1 fruit fly cellular context compared by ENCODE assay signal in genomic region chr3L:5807370-5808100, dm6.
TF ChIP-seq lines count a peak whose summit lies in the region.

No protein-coding gene starts in this region.

TF ChIP-seq in whole organism, embryonic, 481 proteins besides CTCF, POLR2A, EP300 and RAD21 (continued from another document and continues in another):
- no peak for TF ChIP-seq gsb-n (tag; optimal IDR thresholded peaks at IDR 0.05; lab: Kevin White, UChicago)
- no peak for TF ChIP-seq CG14441 (GFP tag; IDR thresholded peaks at IDR 0.05; lab: Robert Waterston, UW)
- TF ChIP-seq CG13123 (GFP tag; optimal IDR thresholded peaks at IDR 0.05; lab: Kevin White, UChicago): no peak
- no peak for TF ChIP-seq CG2129 (GFP tag; IDR thresholded peaks at IDR 0.05; lab: Robert Waterston, UW; ENCODE audit: partially characterized antibody)
- TF ChIP-seq Sox102F (GFP tag; optimal IDR thresholded peaks at IDR 0.05; lab: Kevin White, UChicago): no peak
- TF ChIP-seq mirr (GFP tag; optimal IDR thresholded peaks at IDR 0.05; lab: Kevin White, UChicago): no peak
- peak; percentile 48 for TF ChIP-seq lab (GFP tag; optimal IDR thresholded peaks at IDR 0.05; lab: Kevin White, UChicago)
- no peak for TF ChIP-seq h (optimal IDR thresholded peaks at IDR 0.05; lab: Kevin White, UChicago)
- TF ChIP-seq GATAe (GFP tag; conservative IDR thresholded peaks at IDR 0.05; lab: Robert Waterston, UW): no peak
- TF ChIP-seq CG1602 (GFP tag; optimal IDR thresholded peaks at IDR 0.05; lab: Kevin White, UChicago): no peak
- TF ChIP-seq sisA (GFP tag; IDR thresholded peaks at IDR 0.05; lab: Robert Waterston, UW): no peak
- TF ChIP-seq zf30C (GFP tag; optimal IDR thresholded peaks at IDR 0.05; lab: Kevin White, UChicago): no peak
- no peak for TF ChIP-seq CG10321 (GFP tag; IDR thresholded peaks at IDR 0.05; lab: Robert Waterston, UW)
- peak; percentile 61 for TF ChIP-seq Fer1 (GFP tag; optimal IDR thresholded peaks at IDR 0.05; lab: Kevin White, UChicago)
- TF ChIP-seq bab2 (GFP tag; optimal IDR thresholded peaks at IDR 0.05; lab: Kevin White, UChicago): no peak
- no peak for TF ChIP-seq CG10274 (GFP tag; optimal IDR thresholded peaks at IDR 0.05; lab: Kevin White, UChicago)
- TF ChIP-seq fd3F (GFP tag; optimal IDR thresholded peaks at IDR 0.05; lab: Kevin White, UChicago): no peak
- no peak for TF ChIP-seq Asciz (GFP tag; optimal IDR thresholded peaks at IDR 0.05; lab: Kevin White, UChicago)
- TF ChIP-seq cad (GFP tag; optimal IDR thresholded peaks at IDR 0.05; lab: Kevin White, UChicago): no peak
- no peak for TF ChIP-seq bowl (GFP tag; IDR thresholded peaks at IDR 0.05; lab: Robert Waterston, UW)
- no peak for TF ChIP-seq gce (GFP tag; IDR thresholded peaks at IDR 0.05; lab: Robert Waterston, UW)
- TF ChIP-seq CG1529 (GFP tag; optimal IDR thresholded peaks at IDR 0.05; lab: Kevin White, UChicago): no peak
- no peak for TF ChIP-seq CG4404 (GFP tag; IDR thresholded peaks at IDR 0.05; lab: Robert Waterston, UW)
- no peak for TF ChIP-seq CG7786 (GFP tag; optimal IDR thresholded peaks at IDR 0.05; lab: Kevin White, UChicago)
- TF ChIP-seq grn (GFP tag; optimal IDR thresholded peaks at IDR 0.05; lab: Kevin White, UChicago): peak; percentile 39
- TF ChIP-seq CG4854 (GFP tag; optimal IDR thresholded peaks at IDR 0.05; lab: Kevin White, UChicago): no peak
- TF ChIP-seq CG17359 (tag; optimal IDR thresholded peaks at IDR 0.05; lab: Kevin White, UChicago): peak; percentile 1
- no peak for TF ChIP-seq CG13624 (GFP tag; optimal IDR thresholded peaks at IDR 0.05; lab: Kevin White, UChicago)
- no peak for TF ChIP-seq Dip3 (GFP tag; optimal IDR thresholded peaks at IDR 0.05; lab: Kevin White, UChicago)
- TF ChIP-seq lola (GFP tag; optimal IDR thresholded peaks at IDR 0.05; lab: Kevin White, UChicago): no peak
- no peak for TF ChIP-seq CG6791 (GFP tag; IDR thresholded peaks at IDR 0.05; lab: Robert Waterston, UW; ENCODE audit: partially characterized antibody)
- TF ChIP-seq shn (GFP tag; optimal IDR thresholded peaks at IDR 0.05; lab: Kevin White, UChicago): no peak
- TF ChIP-seq row (GFP tag; IDR thresholded peaks at IDR 0.05; lab: Robert Waterston, UW): no peak
- TF ChIP-seq MTF-1 (GFP tag; optimal IDR thresholded peaks at IDR 0.05; lab: Kevin White, UChicago; ENCODE audit: borderline replicate concordance): no peak
- TF ChIP-seq Mrtf (GFP tag; IDR thresholded peaks at IDR 0.05; lab: Robert Waterston, UW): no peak
- no peak for TF ChIP-seq gem (tag; optimal IDR thresholded peaks at IDR 0.05; lab: Kevin White, UChicago)
- TF ChIP-seq H2.0 (GFP tag; IDR thresholded peaks at IDR 0.05; lab: Robert Waterston, UW): no peak
- TF ChIP-seq ato (GFP tag; IDR thresholded peaks at IDR 0.05; lab: Robert Waterston, UW; ENCODE audit: partially characterized antibody): no peak
- no peak; the same call in 1 of the 2 replicates for TF ChIP-seq CG5953 (GFP tag; IDR thresholded peaks at IDR 0.05; lab: Robert Waterston, UW)
- TF ChIP-seq zfh1 (GFP tag; IDR thresholded peaks at IDR 0.05; lab: Robert Waterston, UW): no peak
- no peak for TF ChIP-seq cas (GFP tag; IDR thresholded peaks at IDR 0.05; lab: Robert Waterston, UW)
- no peak for TF ChIP-seq dan (GFP tag; IDR thresholded peaks at IDR 0.05; lab: Robert Waterston, UW)
- no peak for TF ChIP-seq Hmx (GFP tag; optimal IDR thresholded peaks at IDR 0.05; lab: Kevin White, UChicago)
- TF ChIP-seq CG4707 (GFP tag; optimal IDR thresholded peaks at IDR 0.05; lab: Kevin White, UChicago): no peak
- no peak for TF ChIP-seq hkb (optimal IDR thresholded peaks at IDR 0.05; lab: Kevin White, UChicago)
- TF ChIP-seq hkb (GFP tag; IDR thresholded peaks at IDR 0.05; lab: Robert Waterston, UW): peak; percentile 31; the same call in 1 of the 2 replicates
- no peak for TF ChIP-seq CG9609 (GFP tag; optimal IDR thresholded peaks at IDR 0.05; lab: Kevin White, UChicago)
- TF ChIP-seq wdn (GFP tag; IDR thresholded peaks at IDR 0.05; lab: Robert Waterston, UW): no peak
- TF ChIP-seq NC2α (GFP tag; optimal IDR thresholded peaks at IDR 0.05; lab: Kevin White, UChicago): no peak
- peak; percentile 50 for TF ChIP-seq CG6813 (GFP tag; optimal IDR thresholded peaks at IDR 0.05; lab: Kevin White, UChicago)
- TF ChIP-seq pho (GFP tag; optimal IDR thresholded peaks at IDR 0.05; lab: Kevin White, UChicago): no peak
- no peak for TF ChIP-seq trh (GFP tag; optimal IDR thresholded peaks at IDR 0.05; lab: Kevin White, UChicago)
- no peak for TF ChIP-seq ems (GFP tag; optimal IDR thresholded peaks at IDR 0.05; lab: Kevin White, UChicago)
- no peak for TF ChIP-seq CG11695 (GFP tag; IDR thresholded peaks at IDR 0.05; lab: Robert Waterston, UW)
- TF ChIP-seq Jarid2 (GFP tag; optimal IDR thresholded peaks at IDR 0.05; lab: Kevin White, UChicago): no peak
- no peak for TF ChIP-seq CG11696 (GFP tag; IDR thresholded peaks at IDR 0.05; lab: Robert Waterston, UW)
- TF ChIP-seq D19A (tag; optimal IDR thresholded peaks at IDR 0.05; lab: Kevin White, UChicago): no peak
- TF ChIP-seq CG2116 (GFP tag; optimal IDR thresholded peaks at IDR 0.05; lab: Kevin White, UChicago): no peak
- no peak for TF ChIP-seq HmgD (GFP tag; optimal IDR thresholded peaks at IDR 0.05; lab: Kevin White, UChicago)
- TF ChIP-seq amos (GFP tag; IDR thresholded peaks at IDR 0.05; lab: Robert Waterston, UW; ENCODE audit: partially characterized antibody): no peak
- no peak for TF ChIP-seq MBD-R2 (GFP tag; IDR thresholded peaks at IDR 0.05; lab: Robert Waterston, UW)
- 0 out of 2 replicates have a peak, but pooled peaks have one; percentile 10 for TF ChIP-seq CG4360 (GFP tag; IDR thresholded peaks at IDR 0.05; lab: Robert Waterston, UW)
- TF ChIP-seq dmrt11E (tag; optimal IDR thresholded peaks at IDR 0.05; lab: Kevin White, UChicago): no peak
- no peak for TF ChIP-seq CG8089 (GFP tag; optimal IDR thresholded peaks at IDR 0.05; lab: Kevin White, UChicago)
- no peak for TF ChIP-seq HLH3B (GFP tag; IDR thresholded peaks at IDR 0.05; lab: Robert Waterston, UW)
- no peak for TF ChIP-seq Ptx1 (GFP tag; IDR thresholded peaks at IDR 0.05; lab: Robert Waterston, UW)
- TF ChIP-seq CG15269 (tag; optimal IDR thresholded peaks at IDR 0.05; lab: Kevin White, UChicago): no peak
- TF ChIP-seq slp2 (GFP tag; optimal IDR thresholded peaks at IDR 0.05; lab: Kevin White, UChicago): no peak
- TF ChIP-seq Deaf1 (tag; optimal IDR thresholded peaks at IDR 0.05; lab: Kevin White, UChicago): no peak
- no peak for TF ChIP-seq NfI (GFP tag; optimal IDR thresholded peaks at IDR 0.05; lab: Kevin White, UChicago)
- no peak for TF ChIP-seq CG17829 (tag; optimal IDR thresholded peaks at IDR 0.05; lab: Kevin White, UChicago)
- no peak for TF ChIP-seq Tbp (GFP tag; optimal IDR thresholded peaks at IDR 0.05; lab: Kevin White, UChicago)
- TF ChIP-seq dimm (GFP tag; IDR thresholded peaks at IDR 0.05; lab: Robert Waterston, UW): no peak
- no peak for TF ChIP-seq MESR4 (GFP tag; optimal IDR thresholded peaks at IDR 0.05; lab: Kevin White, UChicago)
- TF ChIP-seq nerfin-1 (tag; optimal IDR thresholded peaks at IDR 0.05; lab: Kevin White, UChicago): no peak
- no peak for TF ChIP-seq al (GFP tag; IDR thresholded peaks at IDR 0.05; lab: Robert Waterston, UW)
- TF ChIP-seq pros (GFP tag; optimal IDR thresholded peaks at IDR 0.05; lab: Kevin White, UChicago): no peak
- TF ChIP-seq CG10565 (GFP tag; optimal IDR thresholded peaks at IDR 0.05; lab: Kevin White, UChicago): no peak
- no peak for TF ChIP-seq Spps (tag; optimal IDR thresholded peaks at IDR 0.05; lab: Kevin White, UChicago)
- no peak for TF ChIP-seq sc (optimal IDR thresholded peaks at IDR 0.05; lab: Kevin White, UChicago)
- TF ChIP-seq sc (GFP tag; optimal IDR thresholded peaks at IDR 0.05; lab: Kevin White, UChicago): no peak
- no peak for TF ChIP-seq CG8359 (GFP tag; optimal IDR thresholded peaks at IDR 0.05; lab: Kevin White, UChicago; ENCODE audit: borderline replicate concordance)
- TF ChIP-seq CG3847 (GFP tag; IDR thresholded peaks at IDR 0.05; lab: Robert Waterston, UW): no peak
- no peak for TF ChIP-seq CG11504 (tag; optimal IDR thresholded peaks at IDR 0.05; lab: Kevin White, UChicago)
- no peak for TF ChIP-seq Chrac-16 (GFP tag; optimal IDR thresholded peaks at IDR 0.05; lab: Kevin White, UChicago)
- 0 out of 2 replicates have a peak, but pooled peaks have one; percentile 43 for TF ChIP-seq Rfx (GFP tag; IDR thresholded peaks at IDR 0.05; lab: Robert Waterston, UW)
- no peak for TF ChIP-seq CG2120 (GFP tag; optimal IDR thresholded peaks at IDR 0.05; lab: Kevin White, UChicago)
- TF ChIP-seq CG7372 (GFP tag; IDR thresholded peaks at IDR 0.05; lab: Robert Waterston, UW): no peak
- no peak for TF ChIP-seq CG12769 (tag; optimal IDR thresholded peaks at IDR 0.05; lab: Kevin White, UChicago)
- TF ChIP-seq lmd (GFP tag; IDR thresholded peaks at IDR 0.05; lab: Robert Waterston, UW): 0 out of 2 replicates have a peak, but pooled peaks have one; percentile 13
- no peak for TF ChIP-seq CG1832 (GFP tag; optimal IDR thresholded peaks at IDR 0.05; lab: Kevin White, UChicago)
- no peak for TF ChIP-seq Kr (GFP tag; optimal IDR thresholded peaks at IDR 0.05; lab: Kevin White, UChicago)
- TF ChIP-seq CG18599 (GFP tag; optimal IDR thresholded peaks at IDR 0.05; lab: Kevin White, UChicago): peak; percentile 45
- TF ChIP-seq Hr78 (GFP tag; optimal IDR thresholded peaks at IDR 0.05; lab: Kevin White, UChicago): no peak
- TF ChIP-seq CG42726 (GFP tag; IDR thresholded peaks at IDR 0.05; lab: Robert Waterston, UW; ENCODE audit: partially characterized antibody): no peak
- TF ChIP-seq Side (GFP tag; optimal IDR thresholded peaks at IDR 0.05; lab: Kevin White, UChicago): no peak
- no peak for TF ChIP-seq ftz-f1 (GFP tag; optimal IDR thresholded peaks at IDR 0.05; lab: Kevin White, UChicago)
- TF ChIP-seq eve (GFP tag; optimal IDR thresholded peaks at IDR 0.05; lab: Kevin White, UChicago): no peak
- peak; percentile 60 for TF ChIP-seq Drgx (GFP tag; IDR thresholded peaks at IDR 0.05; lab: Robert Waterston, UW)
- TF ChIP-seq zen2 (GFP tag; IDR thresholded peaks at IDR 0.05; lab: Robert Waterston, UW; ENCODE audit: partially characterized antibody): no peak
- TF ChIP-seq CG9797 (GFP tag; optimal IDR thresholded peaks at IDR 0.05; lab: Kevin White, UChicago): no peak
- TF ChIP-seq sd (tag; optimal IDR thresholded peaks at IDR 0.05; lab: Kevin White, UChicago): peak; percentile 59
- TF ChIP-seq tup (GFP tag; optimal IDR thresholded peaks at IDR 0.05; lab: Kevin White, UChicago): no peak
- no peak for TF ChIP-seq fd96Cb (tag; optimal IDR thresholded peaks at IDR 0.05; lab: Kevin White, UChicago)
- no peak for TF ChIP-seq Abd-B (GFP tag; optimal IDR thresholded peaks at IDR 0.05; lab: Kevin White, UChicago)
- no peak for TF ChIP-seq Nf-YB (GFP tag; optimal IDR thresholded peaks at IDR 0.05; lab: Kevin White, UChicago)
- TF ChIP-seq Fer3 (tag; optimal IDR thresholded peaks at IDR 0.05; lab: Kevin White, UChicago): no peak
- no peak for TF ChIP-seq Atf-2 (GFP tag; optimal IDR thresholded peaks at IDR 0.05; lab: Kevin White, UChicago)
- TF ChIP-seq Dbx (GFP tag; IDR thresholded peaks at IDR 0.05; lab: Robert Waterston, UW): no peak
- peak; percentile 25 for TF ChIP-seq CG12071 (GFP tag; optimal IDR thresholded peaks at IDR 0.05; lab: Kevin White, UChicago)
- peak; percentile 45; the same call in 1 of the 4 replicates for TF ChIP-seq chinmo (GFP tag; IDR thresholded peaks at IDR 0.05; lab: Robert Waterston, UW; ENCODE audit: partially characterized antibody)
- TF ChIP-seq CG30020 (tag; optimal IDR thresholded peaks at IDR 0.05; lab: Kevin White, UChicago): no peak
- TF ChIP-seq Nf-YC (tag; optimal IDR thresholded peaks at IDR 0.05; lab: Kevin White, UChicago): no peak
- TF ChIP-seq schlank (tag; optimal IDR thresholded peaks at IDR 0.05; lab: Kevin White, UChicago): no peak
- TF ChIP-seq CG11247 (GFP tag; IDR thresholded peaks at IDR 0.05; lab: Robert Waterston, UW): no peak
- TF ChIP-seq eyg (GFP tag; optimal IDR thresholded peaks at IDR 0.05; lab: Kevin White, UChicago): no peak
- TF ChIP-seq ab (GFP tag; optimal IDR thresholded peaks at IDR 0.05; lab: Kevin White, UChicago): no peak
- TF ChIP-seq CHES-1-like (GFP tag; optimal IDR thresholded peaks at IDR 0.05; lab: Kevin White, UChicago): no peak
- TF ChIP-seq CG3163 (GFP tag; optimal IDR thresholded peaks at IDR 0.05; lab: Kevin White, UChicago): no peak
- no peak for TF ChIP-seq CG8765 (GFP tag; IDR thresholded peaks at IDR 0.05; lab: Robert Waterston, UW)
- no peak for TF ChIP-seq phol (tag; optimal IDR thresholded peaks at IDR 0.05; lab: Kevin White, UChicago)
- TF ChIP-seq btn (GFP tag; optimal IDR thresholded peaks at IDR 0.05; lab: Kevin White, UChicago): no peak
- no peak for TF ChIP-seq Mes4 (GFP tag; optimal IDR thresholded peaks at IDR 0.05; lab: Kevin White, UChicago)
- TF ChIP-seq HLH4C (GFP tag; IDR thresholded peaks at IDR 0.05; lab: Robert Waterston, UW; ENCODE audit: partially characterized antibody): no peak
- peak; percentile 70 for TF ChIP-seq exex (tag; optimal IDR thresholded peaks at IDR 0.05; lab: Kevin White, UChicago)
- TF ChIP-seq CG10654 (GFP tag; optimal IDR thresholded peaks at IDR 0.05; lab: Kevin White, UChicago): no peak
- TF ChIP-seq CG34376 (GFP tag; optimal IDR thresholded peaks at IDR 0.05; lab: Kevin White, UChicago): peak; percentile 58
- TF ChIP-seq gcm2 (GFP tag; optimal IDR thresholded peaks at IDR 0.05; lab: Kevin White, UChicago): no peak
- TF ChIP-seq rib (GFP tag; IDR thresholded peaks at IDR 0.05; lab: Robert Waterston, UW): no peak
- no peak for TF ChIP-seq cg (GFP tag; optimal IDR thresholded peaks at IDR 0.05; lab: Kevin White, UChicago)
- no peak for TF ChIP-seq Six4 (GFP tag; optimal IDR thresholded peaks at IDR 0.05; lab: Kevin White, UChicago)
- no peak for TF ChIP-seq disco-r (GFP tag; optimal IDR thresholded peaks at IDR 0.05; lab: Kevin White, UChicago)
- TF ChIP-seq CG9876 (GFP tag; optimal IDR thresholded peaks at IDR 0.05; lab: Kevin White, UChicago): no peak
- no peak for TF ChIP-seq CG32532 (GFP tag; IDR thresholded peaks at IDR 0.05; lab: Robert Waterston, UW)
- TF ChIP-seq CG17385 (GFP tag; optimal IDR thresholded peaks at IDR 0.05; lab: Kevin White, UChicago): no peak
- no peak for TF ChIP-seq CG15601 (tag; optimal IDR thresholded peaks at IDR 0.05; lab: Kevin White, UChicago)
- no peak for TF ChIP-seq esg (GFP tag; conservative IDR thresholded peaks at IDR 0.05; lab: Robert Waterston, UW)
- no peak for TF ChIP-seq Xbp1 (GFP tag; optimal IDR thresholded peaks at IDR 0.05; lab: Kevin White, UChicago)
- TF ChIP-seq Eip74EF (GFP tag; optimal IDR thresholded peaks at IDR 0.05; lab: Kevin White, UChicago): no peak
